Fruit fly (Drosophila melanogaster) whole organism, embryonic: ENCODE data around the gene aop.
A peak's percentile ranks its signal among the peaks of the same experiment; 100 is the strongest.

Experiments
- Asciz ChIP-seq: fragments of 200-800 bp; sonication (Bioruptor generic); optimal IDR thresholded peaks from 2 replicates; lab custom pipeline; 2017; ENCODE audit warnings: missing biosample characterization, mild to moderate bottlenecking, missing genetic modification characterization, missing genetic modification reagents
- Bteb2 ChIP-seq: fragments of 200-800 bp; sonication (Bioruptor generic); optimal IDR thresholded peaks from 2 replicates; lab custom pipeline; 2016; ENCODE audit warnings: missing biosample characterization, missing genetic modification characterization
- C15 ChIP-seq: fragments of 200-800 bp; sonication (Bioruptor generic); IDR thresholded peaks from 3 replicates; pipeline ENCODE4 v1.3.6; 2022; ENCODE audit warnings: missing biosample characterization, missing genetic modification characterization
- CG1024 ChIP-seq: fragments of 200-800 bp; sonication (Bioruptor generic); IDR thresholded peaks from 2 replicates; pipeline ENCODE4 v1.3.6; 2022; ENCODE audit warnings: missing biosample characterization, missing genetic modification characterization
- CG11456 ChIP-seq: fragments of 200-800 bp; sonication (Bioruptor generic); IDR thresholded peaks from 3 replicates; pipeline ENCODE4 v1.3.6; 2022; ENCODE audit warnings: missing biosample characterization, missing genetic modification characterization
- CG11695 ChIP-seq: fragments of 200-800 bp; sonication (Bioruptor generic); IDR thresholded peaks from 3 replicates; pipeline ENCODE4 v1.3.6; 2022; ENCODE audit warnings: missing biosample characterization, missing genetic modification characterization
- CG13424 ChIP-seq: fragments of 200-800 bp; sonication (Bioruptor generic); optimal IDR thresholded peaks from 2 replicates; lab custom pipeline; 2019; ENCODE audit warnings: missing biosample characterization, mild to moderate bottlenecking, missing genetic modification characterization, moderate library complexity
- CG13775 ChIP-seq: fragments of 200-800 bp; sonication (Bioruptor generic); optimal IDR thresholded peaks from 3 replicates; lab custom pipeline; 2017; ENCODE audit warnings: missing biosample characterization, mild to moderate bottlenecking, missing genetic modification characterization
- CG14014 ChIP-seq: fragments of 200-800 bp; sonication (Bioruptor generic); IDR thresholded peaks from 2 replicates; pipeline ENCODE4 v1.3.6; 2022; ENCODE audit warnings: missing biosample characterization, missing genetic modification characterization
- CG14965 ChIP-seq: fragments of 200-800 bp; sonication (Bioruptor generic); optimal IDR thresholded peaks from 2 replicates; lab custom pipeline; 2016; ENCODE audit warnings: missing biosample characterization, missing genetic modification characterization, borderline replicate concordance
- CG15514 ChIP-seq: fragments of 200-800 bp; sonication (Bioruptor generic); optimal IDR thresholded peaks from 3 replicates; lab custom pipeline; 2017; ENCODE audit warnings: missing biosample characterization, missing genetic modification characterization, mild to moderate bottlenecking, moderate library complexity, missing genetic modification reagents
- CG1603 ChIP-seq: fragments of 200-800 bp; sonication (Bioruptor generic); optimal IDR thresholded peaks from 2 replicates; lab custom pipeline; 2019; ENCODE audit warnings: missing biosample characterization, mild to moderate bottlenecking, missing genetic modification characterization, moderate library complexity
- CG17612 ChIP-seq: fragments of 200-800 bp; sonication (Bioruptor generic); IDR thresholded peaks from 2 replicates; pipeline ENCODE4 v1.3.6; 2022; ENCODE audit warnings: missing biosample characterization, missing genetic modification characterization
- CG18764 ChIP-seq: fragments of 200-800 bp; sonication (Bioruptor generic); optimal IDR thresholded peaks from 3 replicates; lab custom pipeline; 2016; ENCODE audit warnings: missing biosample characterization, missing genetic modification characterization
- CG2129 ChIP-seq: fragments of 200-800 bp; sonication (Bioruptor generic); IDR thresholded peaks from 2 replicates; pipeline ENCODE4 v1.3.6; 2022; ENCODE audit warnings: missing biosample characterization, missing genetic modification characterization; ENCODE audit not compliant: partially characterized antibody
- CG3163 ChIP-seq: fragments of 200-800 bp; sonication (Bioruptor generic); optimal IDR thresholded peaks from 3 replicates; lab custom pipeline; 2016; ENCODE audit warnings: missing biosample characterization, missing genetic modification characterization
- CG33213 ChIP-seq: fragments of 200-800 bp; sonication (Bioruptor generic); optimal IDR thresholded peaks from 3 replicates; lab custom pipeline; 2016; ENCODE audit warnings: missing biosample characterization, missing genetic modification characterization
- CG3407 ChIP-seq: fragments of 200-800 bp; sonication (Bioruptor generic); optimal IDR thresholded peaks from 2 replicates; lab custom pipeline; 2018; ENCODE audit warnings: missing biosample characterization, mild to moderate bottlenecking, missing genetic modification characterization
- CG6683 ChIP-seq: fragments of 200-800 bp; sonication (Bioruptor generic); optimal IDR thresholded peaks from 2 replicates; lab custom pipeline; 2017; ENCODE audit warnings: missing biosample characterization, mild to moderate bottlenecking, missing genetic modification characterization, missing genetic modification reagents
- CG6791 ChIP-seq: fragments of 200-800 bp; sonication (Bioruptor generic); IDR thresholded peaks from 3 replicates; pipeline ENCODE4 v1.3.6; 2022; ENCODE audit warnings: missing biosample characterization, missing genetic modification characterization; ENCODE audit not compliant: partially characterized antibody
- CG7963 ChIP-seq: fragments of 200-800 bp; sonication (Bioruptor generic); IDR thresholded peaks from 3 replicates; pipeline ENCODE4 v1.3.6; 2022; ENCODE audit warnings: missing biosample characterization, missing genetic modification characterization; ENCODE audit not compliant: partially characterized antibody
- CG8089 ChIP-seq: fragments of 200-800 bp; sonication (Bioruptor generic); optimal IDR thresholded peaks from 3 replicates; lab custom pipeline; 2016; ENCODE audit warnings: missing biosample characterization, missing genetic modification characterization
- Dbx ChIP-seq: fragments of 200-800 bp; sonication (Bioruptor generic); IDR thresholded peaks from 3 replicates; pipeline ENCODE4 v1.3.6; 2022; ENCODE audit warnings: missing biosample characterization, missing genetic modification characterization
- Dll ChIP-seq: fragments of 200-800 bp; sonication (Bioruptor generic); IDR thresholded peaks from 4 replicates; pipeline ENCODE4 v1.3.6; 2022; ENCODE audit warnings: missing biosample characterization, missing genetic modification characterization; ENCODE audit not compliant: partially characterized antibody
- Hmr ChIP-seq: fragments of 200-800 bp; sonication (Bioruptor generic); optimal IDR thresholded peaks from 3 replicates; lab custom pipeline; 2017; ENCODE audit warnings: mild to moderate bottlenecking, missing biosample characterization, missing genetic modification reagents, missing genetic modification characterization
- MBD-R2 ChIP-seq: fragments of 200-800 bp; sonication (Bioruptor generic); IDR thresholded peaks from 2 replicates; pipeline ENCODE4 v1.3.6; 2022; ENCODE audit warnings: missing biosample characterization, missing genetic modification characterization
- NFAT ChIP-seq: fragments of 200-800 bp; sonication (Bioruptor generic); IDR thresholded peaks from 2 replicates; pipeline ENCODE4 v1.3.6; 2022; ENCODE audit warnings: missing biosample characterization, missing genetic modification characterization
- Neu2 ChIP-seq: fragments of 200-800 bp; sonication (Bioruptor generic); optimal IDR thresholded peaks from 3 replicates; lab custom pipeline; 2016; ENCODE audit warnings: missing biosample characterization, missing genetic modification characterization, borderline replicate concordance
- Scr ChIP-seq: fragments of 200-800 bp; sonication (Bioruptor generic); IDR thresholded peaks from 2 replicates; pipeline ENCODE4 v1.3.6; 2022; ENCODE audit warnings: missing biosample characterization, missing genetic modification characterization; ENCODE audit not compliant: partially characterized antibody
- Trl ChIP-seq, 3 experiments: fragments of >200 bp in 2 of 3; fragments of 200-800 bp in 1 of 3; sonication (Bioruptor generic) in 1 of 3; optimal IDR thresholded peaks; 2 replicates in 1 of 3; 3 replicates in 2 of 3; lab custom pipeline; 2016 to 2017; ENCODE audit warnings: missing biosample characterization in 1 of 3, missing genetic modification characterization in 1 of 3
- Xrp1 ChIP-seq: fragments of 200-800 bp; sonication (Bioruptor generic); IDR thresholded peaks from 2 replicates; pipeline ENCODE4 v1.3.6; 2022; ENCODE audit warnings: missing biosample characterization, missing genetic modification characterization
- amos ChIP-seq: fragments of 200-800 bp; sonication (Bioruptor generic); IDR thresholded peaks from 2 replicates; pipeline ENCODE4 v1.3.6; 2022; ENCODE audit warnings: missing biosample characterization, missing genetic modification characterization; ENCODE audit not compliant: partially characterized antibody
- ash1 ChIP-seq: fragments of 200-800 bp; sonication (Bioruptor generic); optimal IDR thresholded peaks from 2 replicates; lab custom pipeline; 2018; ENCODE audit warnings: missing biosample characterization, mild to moderate bottlenecking, missing genetic modification characterization
- az2 ChIP-seq: fragments of 200-800 bp; sonication (Bioruptor generic); optimal IDR thresholded peaks from 3 replicates; lab custom pipeline; 2016; ENCODE audit warnings: missing biosample characterization, missing genetic modification characterization
- bab2 ChIP-seq: fragments of 200-800 bp; sonication (Bioruptor generic); optimal IDR thresholded peaks from 2 replicates; lab custom pipeline; 2016; ENCODE audit warnings: missing biosample characterization, missing genetic modification characterization
- bowl ChIP-seq: fragments of 200-800 bp; sonication (Bioruptor generic); IDR thresholded peaks from 2 replicates; pipeline ENCODE4 v1.3.6; 2022; ENCODE audit warnings: missing biosample characterization, missing genetic modification characterization
- croc ChIP-seq: fragments of 200-800 bp; sonication (Bioruptor generic); conservative IDR thresholded peaks from 3 replicates; pipeline ENCODE4 v1.3.6; 2022; ENCODE audit warnings: missing biosample characterization, missing genetic modification characterization
- en ChIP-seq: fragments of 200-800 bp; sonication (Bioruptor generic); optimal IDR thresholded peaks from 2 replicates; lab custom pipeline; 2016; ENCODE audit warnings: missing biosample characterization, missing genetic modification characterization
- eyg ChIP-seq: fragments of 200-800 bp; sonication (Bioruptor generic); optimal IDR thresholded peaks from 3 replicates; lab custom pipeline; 2016; ENCODE audit warnings: missing biosample characterization, missing genetic modification characterization
- fru ChIP-seq: fragments of >200 bp; optimal IDR thresholded peaks from 2 replicates; lab custom pipeline; 2017
- gce ChIP-seq: fragments of 200-800 bp; sonication (Bioruptor generic); IDR thresholded peaks from 3 replicates; pipeline ENCODE4 v1.3.6; 2022; ENCODE audit warnings: missing biosample characterization, missing genetic modification characterization
- grau ChIP-seq: fragments of 200-800 bp; optimal IDR thresholded peaks from 3 replicates; lab custom pipeline; 2019; ENCODE audit warnings: missing biosample characterization, mild to moderate bottlenecking, missing genetic modification characterization, moderate library complexity
- grn ChIP-seq: fragments of 200-800 bp; sonication (Bioruptor generic); optimal IDR thresholded peaks from 3 replicates; lab custom pipeline; 2017; ENCODE audit warnings: missing biosample characterization, missing genetic modification characterization
- ind ChIP-seq: fragments of 200-800 bp; sonication (Bioruptor generic); optimal IDR thresholded peaks from 3 replicates; lab custom pipeline; 2016; ENCODE audit warnings: missing biosample characterization, missing genetic modification characterization
- klu ChIP-seq: fragments of 200-800 bp; sonication (Bioruptor generic); IDR thresholded peaks from 2 replicates; pipeline ENCODE4 v1.3.6; 2022; ENCODE audit warnings: missing biosample characterization, missing genetic modification characterization
- lilli ChIP-seq: fragments of 200-800 bp; sonication (Bioruptor generic); optimal IDR thresholded peaks from 3 replicates; lab custom pipeline; 2016; ENCODE audit warnings: missing biosample characterization, missing genetic modification characterization
- pzg ChIP-seq: fragments of 200-800 bp; sonication (Bioruptor generic); optimal IDR thresholded peaks from 3 replicates; lab custom pipeline; 2018; ENCODE audit warnings: missing biosample characterization, mild to moderate bottlenecking, missing genetic modification characterization, moderate library complexity
- sob ChIP-seq: fragments of 200-800 bp; sonication (Bioruptor generic); IDR thresholded peaks from 2 replicates; pipeline ENCODE4 v1.3.6; 2022; ENCODE audit warnings: missing biosample characterization, missing genetic modification characterization
- vvl ChIP-seq: fragments of 200-800 bp; sonication (Bioruptor generic); IDR thresholded peaks from 2 replicates; pipeline ENCODE4 v1.3.6; 2022; ENCODE audit warnings: missing biosample characterization, missing genetic modification characterization
- wek ChIP-seq: fragments of 200-800 bp; sonication (Bioruptor generic); optimal IDR thresholded peaks from 3 replicates; lab custom pipeline; 2018; ENCODE audit warnings: missing biosample characterization, mild to moderate bottlenecking, missing genetic modification characterization, moderate library complexity

aop gene

DNA sequence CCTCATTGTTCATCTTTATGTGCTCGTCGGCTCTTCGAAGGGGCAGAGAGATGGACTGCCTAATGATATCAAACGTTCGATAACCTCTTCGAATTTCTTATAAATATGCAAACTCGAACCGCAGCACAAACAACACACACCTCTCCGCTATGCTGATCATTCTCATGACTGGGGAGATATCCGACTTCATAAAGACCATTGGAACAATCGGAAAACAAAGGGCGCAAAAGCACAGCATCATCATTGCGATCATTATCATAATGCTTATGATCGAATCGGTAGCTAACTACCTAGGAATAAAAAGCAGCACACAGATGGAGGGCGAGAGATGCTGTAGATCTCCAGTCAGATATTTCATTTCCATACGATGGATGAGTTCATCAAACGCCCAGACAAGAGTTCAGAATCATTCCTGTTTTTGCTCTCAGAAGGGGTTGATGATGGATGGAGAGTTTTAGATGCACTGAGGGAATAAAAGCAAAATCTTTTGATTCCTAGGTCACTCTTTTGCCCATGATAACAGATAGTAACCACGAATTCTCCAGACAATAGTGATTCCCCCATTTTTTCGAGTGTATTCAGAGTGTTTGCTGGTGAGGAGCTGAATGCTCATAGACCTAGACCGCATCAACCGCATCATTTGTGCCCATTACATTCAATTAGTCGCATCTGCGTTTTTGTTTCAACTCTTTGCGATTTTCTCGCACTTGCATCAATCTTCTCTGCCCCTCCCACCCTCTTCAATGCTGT lies 11.4 kb downstream of the aop start (continued):
- no peak for TF ChIP-seq CG3407
- no peak for TF ChIP-seq az2 (GFP tag; lab: Kevin White, UChicago)
- no peak for TF ChIP-seq pzg
- TF ChIP-seq bowl (GFP tag; lab: Robert Waterston, UW): no peak
- TF ChIP-seq croc (GFP tag; lab: Robert Waterston, UW): no peak
- TF ChIP-seq MBD-R2 (GFP tag; lab: Robert Waterston, UW): no peak
- TF ChIP-seq CG1024: no peak
- no peak for TF ChIP-seq wek (GFP tag; lab: Kevin White, UChicago)
- no peak for TF ChIP-seq Dll (GFP tag; lab: Robert Waterston, UW)
- TF ChIP-seq ind (GFP tag; lab: Kevin White, UChicago): no peak
- no peak for TF ChIP-seq CG13775 (GFP tag; lab: Kevin White, UChicago)
- no peak for TF ChIP-seq CG18764 (GFP tag; lab: Kevin White, UChicago)
- no peak for TF ChIP-seq CG14965 (GFP tag; lab: Kevin White, UChicago)
- TF ChIP-seq Trl (optimal IDR thresholded peaks at IDR 0.05; lab: Kevin White, UChicago): no peak
- TF ChIP-seq Trl (GFP tag; optimal IDR thresholded peaks at IDR 0.05; lab: Kevin White, UChicago): no peak
- TF ChIP-seq CG14014: no peak
- TF ChIP-seq Xrp1 (GFP tag; lab: Robert Waterston, UW): peak; percentile 14; the same call in 1 of the 2 replicates
- TF ChIP-seq CG2129: no peak
- TF ChIP-seq bab2 (GFP tag; lab: Kevin White, UChicago): no peak
- TF ChIP-seq CG11695 (GFP tag; lab: Robert Waterston, UW): no peak
- TF ChIP-seq eyg (GFP tag; lab: Kevin White, UChicago): no peak
- no peak for TF ChIP-seq lilli (GFP tag; lab: Kevin White, UChicago)
- no peak for TF ChIP-seq CG33213 (GFP tag; lab: Kevin White, UChicago)
- no peak for TF ChIP-seq gce
- TF ChIP-seq sob (GFP tag; lab: Robert Waterston, UW): no peak
- no peak for TF ChIP-seq CG7963
- TF ChIP-seq NFAT (GFP tag; lab: Robert Waterston, UW): no peak
- no peak for TF ChIP-seq Hmr (GFP tag; lab: Kevin White, UChicago)
- no peak for TF ChIP-seq Dbx (GFP tag; lab: Robert Waterston, UW)
- no peak for TF ChIP-seq CG15514 (GFP tag; lab: Kevin White, UChicago)
- TF ChIP-seq CG1603 (tag; lab: Kevin White, UChicago): peak; percentile 43
- TF ChIP-seq Neu2 (GFP tag; lab: Kevin White, UChicago): no peak
- no peak for TF ChIP-seq C15
- peak; percentile 97 for TF ChIP-seq grn (GFP tag; lab: Kevin White, UChicago)
- peak; percentile 53; the same call in 1 of the 2 replicates for TF ChIP-seq vvl (GFP tag; lab: Robert Waterston, UW)
- TF ChIP-seq klu (GFP tag; lab: Robert Waterston, UW): no peak
- no peak for TF ChIP-seq CG11456 (GFP tag; lab: Robert Waterston, UW)
- TF ChIP-seq CG13424: no peak
- TF ChIP-seq CG6683 (GFP tag; lab: Kevin White, UChicago): no peak
- no peak for TF ChIP-seq en (GFP tag; lab: Kevin White, UChicago)
- no peak for TF ChIP-seq ash1 (GFP tag; lab: Kevin White, UChicago)
- no peak for TF ChIP-seq Bteb2 (GFP tag; lab: Kevin White, UChicago)
- TF ChIP-seq CG17612: no peak
- no peak for TF ChIP-seq CG8089 (GFP tag; lab: Kevin White, UChicago)
- no peak for TF ChIP-seq grau (tag; lab: Kevin White, UChicago)
- no peak for TF ChIP-seq amos (GFP tag; lab: Robert Waterston, UW)
- no peak for TF ChIP-seq Scr (GFP tag; lab: Robert Waterston, UW)
- no peak for TF ChIP-seq CG6791
- TF ChIP-seq Asciz: no peak
- TF ChIP-seq fru (lab: Kevin White, UChicago): no peak
- TF ChIP-seq CG3163 (GFP tag; lab: Kevin White, UChicago): no peak
